Worm (Caenorhabditis elegans): Measurements from ENCODE around the gene Y94H6A.3.

ce11 chrIV:2666127-2666526, 10.2 kb upstream of the Y94H6A.3 start:
- TF ChIP-seq pha-4 (tag; optimal IDR thresholded peaks at IDR 0.05) (no peak), che-1 (tag; optimal IDR thresholded peaks at IDR 0.05) (no peak), pqm-1 (tag; optimal IDR thresholded peaks at IDR 0.05) (no peak), fkh-10 (GFP tag; optimal IDR thresholded peaks at IDR 0.05) (no peak), unc-55 (GFP tag; optimal IDR thresholded peaks at IDR 0.05) (no peak)
